Fruit fly (Drosophila melanogaster): Measurements from ENCODE around the gene Sh3beta.

The Sh3beta gene

dm6 chr3L:7367798-7368678 is 1.0 kb downstream of the Sh3beta start (continued):
- TF ChIP-seq sc (optimal IDR thresholded peaks at IDR 0.05) (no peak), sc (GFP tag; optimal IDR thresholded peaks at IDR 0.05) (no peak), chm (GFP tag; IDR thresholded peaks at IDR 0.05) (0 out of 2 replicates have a peak, but pooled peaks have one; percentile 8), Ets97D (GFP tag; optimal IDR thresholded peaks at IDR 0.05) (peak; percentile 1), Usf (GFP tag; optimal IDR thresholded peaks at IDR 0.05) (no peak), Dp (GFP tag; optimal IDR thresholded peaks at IDR 0.05) (no peak), mam (GFP tag; optimal IDR thresholded peaks at IDR 0.05) (no peak), tna (GFP tag; IDR thresholded peaks at IDR 0.05; ENCODE audit: partially characterized antibody) (no peak), CG6175 (GFP tag; IDR thresholded peaks at IDR 0.05) (no peak), CG14014 (GFP tag; IDR thresholded peaks at IDR 0.05) (peak; percentile 24; the same call in 1 of the 2 replicates), onecut (GFP tag; IDR thresholded peaks at IDR 0.05) (0 out of 2 replicates have a peak, but pooled peaks have one; percentile 25)

- 0 out of 3 replicates have a peak, but pooled peaks have one; percentile 14 for TF ChIP-seq CG34422 (GFP tag; IDR thresholded peaks at IDR 0.05)
- peak; percentile 85 for TF ChIP-seq Adf1 (GFP tag; IDR thresholded peaks at IDR 0.05)
- peak; percentile 69 for TF ChIP-seq cg (GFP tag; optimal IDR thresholded peaks at IDR 0.05)
- no peak for TF ChIP-seq CG8359 (GFP tag; optimal IDR thresholded peaks at IDR 0.05; ENCODE audit: borderline replicate concordance)
- TF ChIP-seq CG4360 (GFP tag; IDR thresholded peaks at IDR 0.05): peak; percentile 97
- peak; percentile 61 for TF ChIP-seq sens (GFP tag)
- no peak for TF ChIP-seq CG14050 (GFP tag; IDR thresholded peaks at IDR 0.05)
- peak; percentile 14 for TF ChIP-seq CG8924 (tag; optimal IDR thresholded peaks at IDR 0.05)
- TF ChIP-seq CG4617 (GFP tag; optimal IDR thresholded peaks at IDR 0.05; ENCODE audit: borderline replicate concordance): no peak
- TF ChIP-seq sqz (GFP tag; optimal IDR thresholded peaks at IDR 0.05): peak; percentile 4
- no peak for TF ChIP-seq tna (GFP tag; IDR thresholded peaks at IDR 0.05; ENCODE audit: partially characterized antibody)
- TF ChIP-seq hth (optimal IDR thresholded peaks at IDR 0.05): no peak
- peak; percentile 51 for TF ChIP-seq Elba2 (GFP tag; optimal IDR thresholded peaks at IDR 0.05)
- TF ChIP-seq Nf-YC (tag; optimal IDR thresholded peaks at IDR 0.05): peak; percentile 47
- TF ChIP-seq CG6272 (GFP tag; IDR thresholded peaks at IDR 0.05): no peak
- TF ChIP-seq CG30020 (tag; optimal IDR thresholded peaks at IDR 0.05): no peak
- TF ChIP-seq CG11504 (tag; optimal IDR thresholded peaks at IDR 0.05): no peak
- no peak for TF ChIP-seq TFAM (GFP tag; optimal IDR thresholded peaks at IDR 0.05)
- TF ChIP-seq sima (GFP tag; optimal IDR thresholded peaks at IDR 0.05): no peak
- no peak for TF ChIP-seq CG14860 (GFP tag; IDR thresholded peaks at IDR 0.05; ENCODE audit: partially characterized antibody)
- TF ChIP-seq insv (GFP tag; optimal IDR thresholded peaks at IDR 0.05): peak; percentile 59 to 96
- TF ChIP-seq Usf (GFP tag; optimal IDR thresholded peaks at IDR 0.05): no peak
- no peak for TF ChIP-seq fu2 (GFP tag; optimal IDR thresholded peaks at IDR 0.05)
- no peak for TF ChIP-seq CG1603 (tag; optimal IDR thresholded peaks at IDR 0.05)
- no peak for TF ChIP-seq chif (GFP tag; optimal IDR thresholded peaks at IDR 0.05)
- no peak for TF ChIP-seq vnd (GFP tag; IDR thresholded peaks at IDR 0.05; ENCODE audit: partially characterized antibody)
- TF ChIP-seq aop (GFP tag; IDR thresholded peaks at IDR 0.05): peak; percentile 3; the same call in 1 of the 2 replicates
- TF ChIP-seq HLHmδ (GFP tag; optimal IDR thresholded peaks at IDR 0.05): no peak
- TF ChIP-seq jing (GFP tag; optimal IDR thresholded peaks at IDR 0.05): no peak
- no peak for TF ChIP-seq abd-A (tag; optimal IDR thresholded peaks at IDR 0.05)
- TF ChIP-seq CG33557 (GFP tag; optimal IDR thresholded peaks at IDR 0.05): peak; percentile 24
- peak; percentile 35 for TF ChIP-seq pros (GFP tag; optimal IDR thresholded peaks at IDR 0.05)
- TF ChIP-seq Nf-YB (GFP tag; optimal IDR thresholded peaks at IDR 0.05): peak; percentile 43
- no peak for TF ChIP-seq emc (GFP tag; optimal IDR thresholded peaks at IDR 0.05)
- TF ChIP-seq CG12104 (GFP tag; optimal IDR thresholded peaks at IDR 0.05): no peak
- TF ChIP-seq Chrac-16 (GFP tag; optimal IDR thresholded peaks at IDR 0.05): no peak
- TF ChIP-seq CG6254 (GFP tag; optimal IDR thresholded peaks at IDR 0.05): no peak
- no peak for TF ChIP-seq CG11398 (GFP tag; optimal IDR thresholded peaks at IDR 0.05)
Measured at dm6 chr3L:7364717-7365278, 4.3 kb downstream of the Sh3beta start.
